Worm (Caenorhabditis elegans) whole organism, L2 larva: Measurements from ENCODE around the gene T01B4.3.

Experiments
- Y55F3AM.14 ChIP-seq: fragments of 200-800 bp; sonication (Bioruptor generic); optimal IDR thresholded peaks from 2 replicates; lab custom pipeline; 2018; ENCODE audit warnings: mild to moderate bottlenecking, missing genetic modification characterization, missing compliant biosample characterization
- lin-13 ChIP-seq: fragments of 150-350 bp; optimal IDR thresholded peaks from 2 replicates; lab custom pipeline; 2014; ENCODE audit warnings: missing biosample characterization, missing genetic modification reagents, missing genetic modification characterization
- mdl-1 ChIP-seq, 2 experiments: fragments of 150-350 bp in 1 of 2; sonication (generic microtip) in 1 of 2; optimal IDR thresholded peaks; 2 replicates each; lab custom pipeline; 2017; ENCODE audit warnings: missing biosample characterization in 2 of 2, missing genetic modification characterization in 2 of 2
- nhr-23 ChIP-seq: fragments of 150-350 bp; optimal IDR thresholded peaks from 2 replicates; lab custom pipeline; 2014; ENCODE audit warnings: missing biosample characterization, missing genetic modification reagents, missing genetic modification characterization
- snpc-4 ChIP-seq: fragments of 150-350 bp; optimal IDR thresholded peaks from 2 replicates; lab custom pipeline; 2014; ENCODE audit warnings: missing biosample characterization, missing genetic modification characterization

ce11 chrX:16318248-16318647 lies 719 bp upstream of the T01B4.3 start:
- TF ChIP-seq nhr-23 = no peak
- TF ChIP-seq mdl-1 (tag; optimal IDR thresholded peaks at IDR 0.05; lab: Kevin White, UChicago) = no peak
- TF ChIP-seq Y55F3AM.14 = no peak
- no peak for TF ChIP-seq lin-13 (GFP tag; lab: Kevin White, UChicago)
- no peak for TF ChIP-seq snpc-4 (tag; lab: Kevin White, UChicago)
